Worm (Caenorhabditis elegans) whole organism, L2 larva: ENCODE results near the gene F46G10.4.

ENCODE experiments used
- alr-1 ChIP-seq: fragments of 150-350 bp; optimal IDR thresholded peaks from 2 replicates; lab custom pipeline; 2014; ENCODE audit warnings: missing biosample characterization, missing genetic modification characterization
- skn-1 ChIP-seq: sonication (generic microtip); optimal IDR thresholded peaks from 2 replicates; lab custom pipeline; 2017; ENCODE audit warnings: missing biosample characterization, missing genetic modification characterization
- ztf-11 ChIP-seq: sonication (generic microtip); optimal IDR thresholded peaks from 2 replicates; lab custom pipeline; 2017; ENCODE audit warnings: missing biosample characterization, missing genetic modification characterization

DNA sequence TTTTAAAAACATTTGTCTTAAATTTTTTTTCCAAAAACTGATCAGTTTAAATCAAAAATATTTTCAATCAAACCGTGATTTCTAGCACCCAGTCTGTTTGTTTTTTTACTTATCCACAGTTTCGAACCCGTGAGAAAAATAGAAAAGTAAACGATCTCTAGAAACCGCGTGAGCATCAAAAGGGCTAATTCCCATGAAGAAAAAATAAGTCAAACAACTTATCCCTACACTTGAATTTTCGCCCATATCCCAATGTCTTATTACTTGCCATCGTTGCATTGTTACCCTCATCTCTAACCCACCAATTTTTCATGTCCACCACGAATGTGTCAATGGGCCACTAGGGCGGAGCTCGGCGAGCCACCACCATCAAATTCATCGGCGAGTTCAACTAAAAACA, 3.9 kb downstream of the F46G10.4 start, which contains the start of gene ptr-24:
- TF ChIP-seq ztf-11: no peak
- TF ChIP-seq skn-1 (tag; lab: Kevin White, UChicago): no peak
- no peak for TF ChIP-seq alr-1 (tag; lab: Kevin White, UChicago)
